Worm (Caenorhabditis elegans) whole organism, L4/young adult: Measurements from ENCODE around the gene fbxa-201.

Experiments
- W03F9.2 ChIP-seq: fragments of 150-350 bp; optimal IDR thresholded peaks from 2 replicates; lab custom pipeline; 2014; ENCODE audit warnings: missing biosample characterization, missing genetic modification characterization
- dao-5 ChIP-seq: sonication (generic microtip); optimal IDR thresholded peaks from 2 replicates; lab custom pipeline; 2016; ENCODE audit warnings: missing genotype, missing genetic modification characterization, moderate library complexity, missing compliant biosample characterization
- him-1 ChIP-seq: sonication (generic microtip); optimal IDR thresholded peaks from 2 replicates; lab custom pipeline; 2016; ENCODE audit warnings: missing genotype, missing genetic modification reagents, missing genetic modification characterization, missing compliant biosample characterization

ce11 chrV:1955246-1955645 is 19.9 kb upstream of the fbxa-201 start:
- TF ChIP-seq dao-5, result no peak
- TF ChIP-seq him-1, result no peak
- no peak for TF ChIP-seq W03F9.2 (tag; lab: Kevin White, UChicago)
